Worm (Caenorhabditis elegans) whole organism, L1 larva: Measurements from ENCODE around the gene ngn-1.

Experiments
- C16A3.4 ChIP-seq: fragments of 150-350 bp; optimal IDR thresholded peaks from 2 replicates; lab custom pipeline; 2014; ENCODE audit warnings: missing biosample characterization, missing genetic modification characterization
- C34B4.2 ChIP-seq: sonication (generic microtip); optimal IDR thresholded peaks from 2 replicates; lab custom pipeline; 2017; ENCODE audit warnings: mild to moderate bottlenecking, missing genetic modification characterization, missing compliant biosample characterization
- F16B12.6 ChIP-seq: fragments of 150-350 bp; optimal IDR thresholded peaks from 2 replicates; lab custom pipeline; 2014; ENCODE audit warnings: missing biosample characterization, missing genetic modification characterization
- alr-1 ChIP-seq: fragments of 200-800 bp; sonication (Bioruptor generic); optimal IDR thresholded peaks from 2 replicates; lab custom pipeline; 2018; ENCODE audit warnings: borderline replicate concordance, mild to moderate bottlenecking, missing genetic modification characterization, missing compliant biosample characterization
- ceh-82 ChIP-seq, 3 experiments: fragments of 150-350 bp in 1 of 3; sonication (generic microtip) in 2 of 3; optimal IDR thresholded peaks; 2 replicates each; lab custom pipeline; 2014 to 2017; ENCODE audit warnings: missing biosample characterization in 3 of 3, missing genetic modification characterization in 3 of 3
- ceh-90 ChIP-seq: sonication (generic microtip); optimal IDR thresholded peaks from 2 replicates; lab custom pipeline; 2016; ENCODE audit warnings: missing genetic modification characterization, missing compliant biosample characterization
- dpl-1 ChIP-seq, 3 experiments: fragments of 150-350 bp in 2 of 3; sonication (generic microtip) in 1 of 3; optimal IDR thresholded peaks; 2 replicates each; lab custom pipeline; 2014 to 2017; ENCODE audit warnings: missing biosample characterization in 3 of 3, missing genetic modification characterization in 3 of 3, missing genetic modification reagents in 3 of 3
- efl-1 ChIP-seq, 4 experiments: fragments of 150-350 bp; optimal IDR thresholded peaks in 3 of 4; peaks in 1 of 4; 1 replicate in 1 of 4; 2 replicates in 3 of 4; lab custom pipeline; 2014; ENCODE audit warnings: missing biosample characterization in 2 of 4, missing genetic modification characterization in 2 of 4, missing genetic modification reagents in 2 of 4
- elt-2 ChIP-seq: sonication (generic microtip); optimal IDR thresholded peaks from 2 replicates; lab custom pipeline; 2016; ENCODE audit warnings: missing genetic modification characterization, mild to moderate bottlenecking, inconsistent platforms, missing compliant biosample characterization, missing genetic modification reagents
- elt-3 ChIP-seq, 6 experiments: fragments of 150-350 bp in 1 of 6; sonication (generic microtip); optimal IDR thresholded peaks; 2 replicates each; lab custom pipeline; 2017 to 2018; ENCODE audit warnings: missing biosample characterization in 6 of 6, missing genetic modification characterization in 6 of 6, inconsistent platforms in 1 of 6
- fkh-8 ChIP-seq: sonication (generic microtip); optimal IDR thresholded peaks from 2 replicates; lab custom pipeline; 2016; ENCODE audit warnings: mild to moderate bottlenecking, missing genetic modification characterization, missing compliant biosample characterization
- grh-1 ChIP-seq: fragments of 200-800 bp; sonication (Bioruptor generic); IDR thresholded peaks from 2 replicates; pipeline ENCODE4 v1.3.6; 2022; ENCODE audit warnings: missing genetic modification reagents, missing genetic modification characterization, missing compliant biosample characterization
- hlh-17 ChIP-seq: fragments of 200-800 bp; sonication (Bioruptor generic); optimal IDR thresholded peaks from 2 replicates; lab custom pipeline; 2018; ENCODE audit warnings: missing genetic modification characterization, mild to moderate bottlenecking, missing compliant biosample characterization, moderate library complexity, borderline replicate concordance
- hpl-2 ChIP-seq: fragments of 150-350 bp; optimal IDR thresholded peaks from 2 replicates; lab custom pipeline; 2014; ENCODE audit warnings: missing biosample characterization, missing genetic modification reagents, missing genetic modification characterization
- isw-1 ChIP-seq: fragments of 200-800 bp; sonication (Bioruptor generic); IDR thresholded peaks from 2 replicates; pipeline ENCODE4 v1.3.6; 2022; ENCODE audit warnings: missing genetic modification characterization, missing compliant biosample characterization
- lin-14 ChIP-seq: fragments of 200-800 bp; sonication (Bioruptor generic); optimal IDR thresholded peaks from 2 replicates; lab custom pipeline; 2018; ENCODE audit warnings: mild to moderate bottlenecking, missing genetic modification characterization, moderate library complexity, missing compliant biosample characterization
- lin-35 ChIP-seq, 2 experiments: fragments of 150-350 bp; optimal IDR thresholded peaks; 2 replicates each; lab custom pipeline; 2014; ENCODE audit warnings: missing biosample characterization in 2 of 2, missing genetic modification characterization in 2 of 2, missing genetic modification reagents in 2 of 2
- lir-3 ChIP-seq: sonication (generic microtip); optimal IDR thresholded peaks from 2 replicates; lab custom pipeline; 2016; ENCODE audit warnings: mild to moderate bottlenecking, missing genetic modification characterization, moderate library complexity, missing compliant biosample characterization; ENCODE audit not compliant: poor library complexity
- lsy-2 ChIP-seq, 2 experiments: fragments of 150-350 bp; optimal IDR thresholded peaks; 2 replicates each; lab custom pipeline; 2014; ENCODE audit warnings: missing biosample characterization in 2 of 2, missing genetic modification characterization in 2 of 2
- mdl-1 ChIP-seq, 2 experiments: fragments of 150-350 bp; optimal IDR thresholded peaks; 2 replicates each; lab custom pipeline; 2014 to 2017; ENCODE audit warnings: missing biosample characterization in 2 of 2, missing genetic modification characterization in 2 of 2, inconsistent platforms in 1 of 2
- nhr-11 ChIP-seq: fragments of 150-350 bp; optimal IDR thresholded peaks from 2 replicates; lab custom pipeline; 2014; ENCODE audit warnings: missing biosample characterization, missing genetic modification characterization
- nhr-19 ChIP-seq: fragments of 200-800 bp; sonication (Bioruptor generic); conservative IDR thresholded peaks from 2 replicates; pipeline ENCODE4 v1.3.6; 2022; ENCODE audit warnings: missing genetic modification characterization, missing compliant biosample characterization
- nhr-20 ChIP-seq: sonication (generic microtip); optimal IDR thresholded peaks from 2 replicates; lab custom pipeline; 2016; ENCODE audit warnings: mild to moderate bottlenecking, missing genetic modification characterization, missing compliant biosample characterization
- nhr-71 ChIP-seq: sonication (generic microtip); optimal IDR thresholded peaks from 2 replicates; lab custom pipeline; 2016; ENCODE audit warnings: mild to moderate bottlenecking, missing genetic modification characterization, moderate library complexity, missing compliant biosample characterization
- nhr-76 ChIP-seq: sonication (generic microtip); optimal IDR thresholded peaks from 2 replicates; lab custom pipeline; 2017; ENCODE audit warnings: missing biosample characterization, missing genetic modification characterization
- nhr-84 ChIP-seq: sonication (generic microtip); optimal IDR thresholded peaks from 2 replicates; lab custom pipeline; 2017; ENCODE audit warnings: missing biosample characterization, missing genetic modification characterization
- skn-1 ChIP-seq: fragments of 150-350 bp; optimal IDR thresholded peaks from 2 replicates; lab custom pipeline; 2014; ENCODE audit warnings: missing biosample characterization, missing genetic modification characterization
- snu-23 ChIP-seq: sonication (generic microtip); optimal IDR thresholded peaks from 2 replicates; lab custom pipeline; 2016; ENCODE audit warnings: missing genetic modification characterization, missing compliant biosample characterization
- sox-4 ChIP-seq: sonication (generic microtip); optimal IDR thresholded peaks from 2 replicates; lab custom pipeline; 2016; ENCODE audit warnings: missing genetic modification characterization, missing compliant biosample characterization
- sptf-1 ChIP-seq: fragments of 150-350 bp; optimal IDR thresholded peaks from 2 replicates; lab custom pipeline; 2014; ENCODE audit warnings: missing biosample characterization, missing genetic modification characterization
- unc-130 ChIP-seq: fragments of 150-350 bp; optimal IDR thresholded peaks from 2 replicates; lab custom pipeline; 2017; ENCODE audit warnings: missing biosample characterization, missing genetic modification characterization, inconsistent platforms
- unc-30 ChIP-seq: sonication (generic microtip); optimal IDR thresholded peaks from 2 replicates; lab custom pipeline; 2017; ENCODE audit warnings: missing biosample characterization, missing genetic modification characterization
- unc-62 ChIP-seq: fragments of 150-350 bp; optimal IDR thresholded peaks from 2 replicates; lab custom pipeline; 2014; ENCODE audit warnings: missing biosample characterization, missing genetic modification reagents, missing genetic modification characterization
- unc-98 ChIP-seq: fragments of 200-800 bp; sonication (Bioruptor generic); IDR thresholded peaks from 2 replicates; pipeline ENCODE4 v1.3.6; 2022; ENCODE audit warnings: missing genetic modification characterization, missing compliant biosample characterization
- vab-15 ChIP-seq: sonication (generic microtip); optimal IDR thresholded peaks from 2 replicates; lab custom pipeline; 2017; ENCODE audit warnings: missing genotype, mild to moderate bottlenecking, missing genetic modification characterization, missing compliant biosample characterization
- ztf-11 ChIP-seq, 2 experiments: sonication (generic microtip); optimal IDR thresholded peaks; 2 replicates each; lab custom pipeline; 2016 to 2017; ENCODE audit warnings: missing genetic modification characterization in 2 of 2, missing biosample characterization in 1 of 2, missing compliant biosample characterization in 1 of 2

ngn-1 gene

ce11 chrIV:2639666-2640273, 11.7 kb upstream of the ngn-1 start (continued):
- no peak for TF ChIP-seq ceh-90 (tag; lab: Kevin White, UChicago)
- TF ChIP-seq isw-1 (GFP tag; lab: Robert Waterston, UW) = no peak
- TF ChIP-seq snu-23 = peak; percentile 41
- TF ChIP-seq nhr-11 = no peak
- TF ChIP-seq nhr-84 = no peak
- no peak for TF ChIP-seq unc-30 (tag; lab: Kevin White, UChicago)
- TF ChIP-seq efl-1 (optimal IDR thresholded peaks at IDR 0.05; lab: Kevin White, UChicago) = peak in 1 of 2 experiments; percentile 42
- peak; percentile 46 to 93 for TF ChIP-seq efl-1 (GFP tag; optimal IDR thresholded peaks at IDR 0.05 in 1 of 2; lab: Kevin White, UChicago)
- TF ChIP-seq ceh-82 (tag; optimal IDR thresholded peaks at IDR 0.05; lab: Kevin White, UChicago) = no peak
- TF ChIP-seq mdl-1 (tag; optimal IDR thresholded peaks at IDR 0.05; lab: Kevin White, UChicago) = peak in 1 of 2 experiments; percentile 8

DNA sequence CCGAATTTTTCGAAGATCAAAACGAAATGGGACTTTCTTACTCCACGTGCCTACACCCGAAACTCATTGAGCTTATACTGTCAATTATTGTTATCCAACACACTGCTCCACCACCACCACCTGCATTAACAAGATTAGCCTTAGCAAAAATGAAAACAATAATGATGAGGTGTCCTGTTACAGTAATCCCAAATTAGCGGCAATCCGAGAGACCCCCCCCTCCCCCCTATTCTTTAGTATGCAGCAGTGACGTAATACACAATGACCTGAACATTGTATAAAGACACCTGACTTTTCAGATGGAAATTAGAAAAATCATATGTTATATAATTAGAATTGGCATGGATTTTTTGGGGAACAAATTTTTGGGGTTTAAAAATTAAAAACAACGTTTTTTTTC, 6.9 kb upstream of the ngn-1 start:
- no peak for TF ChIP-seq nhr-76
- TF ChIP-seq alr-1 (tag; lab: Kevin White, UChicago) = no peak

DNA sequence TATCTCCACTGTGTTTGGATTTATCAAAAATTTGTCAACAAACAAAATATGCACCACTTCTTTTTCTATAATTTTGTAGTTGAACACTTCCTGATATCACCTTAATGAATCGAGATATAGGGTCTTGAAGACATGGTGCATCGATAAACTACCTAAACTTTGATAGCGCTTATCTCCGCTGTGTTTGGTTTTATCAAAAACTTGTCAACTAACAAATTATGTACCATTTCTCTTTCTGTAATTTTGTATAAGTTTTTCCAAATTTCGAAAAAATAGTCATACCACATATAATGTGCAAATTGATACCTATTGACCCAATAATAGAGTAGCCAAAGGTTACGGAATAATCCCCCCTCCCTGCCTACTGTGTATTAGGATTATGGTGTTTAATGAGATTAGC, 2.1 kb upstream of the ngn-1 start:
- TF ChIP-seq lir-3 (tag; lab: Kevin White, UChicago) (no peak), elt-3 (tag; optimal IDR thresholded peaks at IDR 0.05; lab: Kevin White, UChicago) (no peak), unc-62 (GFP tag; lab: Kevin White, UChicago) (no peak), grh-1 (GFP tag; lab: Robert Waterston, UW) (no peak), lsy-2 (tag; optimal IDR thresholded peaks at IDR 0.05; lab: Kevin White, UChicago) (no peak), sptf-1 (no peak), nhr-84 (no peak), hpl-2 (GFP tag; lab: Kevin White, UChicago) (no peak), sox-4 (tag; lab: Kevin White, UChicago) (no peak), dpl-1 (GFP tag; optimal IDR thresholded peaks at IDR 0.05; lab: Kevin White, UChicago) (no peak), fkh-8 (tag; lab: Kevin White, UChicago) (no peak), vab-15 (no peak), unc-130 (no peak), nhr-19 (GFP tag; lab: Robert Waterston, UW) (no peak), F16B12.6 (no peak), nhr-71 (no peak), C16A3.4 (tag; lab: Kevin White, UChicago) (no peak), skn-1 (tag; lab: Kevin White, UChicago) (no peak)

DNA sequence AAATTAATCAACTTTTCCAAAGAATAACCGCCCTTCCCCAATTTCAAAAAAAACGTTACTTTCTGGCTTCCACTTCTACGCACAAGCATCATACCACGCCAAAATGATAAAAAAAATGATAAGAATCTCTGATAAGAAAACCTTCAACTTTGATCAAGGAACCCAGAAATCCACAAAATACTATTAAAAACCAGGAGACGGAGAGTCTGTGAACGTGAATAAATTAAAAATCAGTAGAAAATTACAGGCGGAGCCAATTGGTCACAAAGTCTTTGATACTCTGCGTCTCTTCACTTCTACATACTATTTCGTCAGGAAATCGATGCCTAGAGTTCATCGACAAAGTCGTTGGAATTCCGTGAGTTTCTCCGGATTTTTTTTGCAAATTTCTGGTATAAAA, 9.5 kb downstream of the ngn-1 start, which contains the start of gene smf-3:
Gene smf-3 (plus strand): TSS at position 259 of the 400 bp plus-strand sequence.
- TF ChIP-seq elt-2 (peak; percentile 94), lin-35 (GFP tag; optimal IDR thresholded peaks at IDR 0.05; lab: Kevin White, UChicago) (peak in 1 of 2 experiments; percentile 42), ztf-11 (tag; optimal IDR thresholded peaks at IDR 0.05; lab: Kevin White, UChicago) (no peak), nhr-20 (peak; percentile 15)

DNA sequence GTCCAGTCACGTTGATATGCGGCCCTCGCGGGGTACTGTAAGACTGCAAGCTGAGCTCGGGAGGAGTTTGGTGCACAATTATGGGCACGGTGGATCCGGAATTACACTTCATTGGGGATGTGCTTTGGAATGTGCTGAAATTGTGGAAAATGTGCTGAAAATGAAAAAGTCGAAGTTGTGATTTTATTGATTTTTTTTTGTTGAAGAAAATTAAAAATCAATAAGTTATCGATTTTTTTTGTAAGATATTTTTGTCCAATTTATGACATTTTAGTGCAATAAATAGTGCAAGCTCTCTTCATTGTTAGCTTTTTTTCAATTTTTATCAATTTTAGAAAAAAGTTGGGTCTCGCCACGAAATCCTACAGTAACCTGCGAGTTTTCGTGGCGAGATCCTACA, 11.2 kb downstream of the ngn-1 start:
- TF ChIP-seq C34B4.2 (tag; lab: Kevin White, UChicago) = no peak
- no peak for TF ChIP-seq lin-14 (GFP tag; lab: Kevin White, UChicago)
- TF ChIP-seq unc-98 (GFP tag; lab: Robert Waterston, UW) = no peak
- no peak for TF ChIP-seq C16A3.4 (tag; lab: Kevin White, UChicago)
- TF ChIP-seq sox-4 (tag; lab: Kevin White, UChicago) = no peak
- no peak for TF ChIP-seq hlh-17 (GFP tag; lab: Kevin White, UChicago)
